Fruit fly (Drosophila melanogaster) whole organism, embryonic: ENCODE data around the gene CG33490.

Experiments used
- ATbp ChIP-seq: fragments of 200-800 bp; sonication (Bioruptor generic); optimal IDR thresholded peaks from 2 replicates; lab custom pipeline; 2017; ENCODE audit warnings: missing biosample characterization, mild to moderate bottlenecking, missing genetic modification characterization, missing genetic modification reagents
- Abd-B ChIP-seq: fragments of 200-800 bp; sonication (Bioruptor generic); optimal IDR thresholded peaks from 2 replicates; lab custom pipeline; 2018; ENCODE audit warnings: missing biosample characterization, mild to moderate bottlenecking, missing genetic modification characterization, moderate library complexity
- Asciz ChIP-seq: fragments of 200-800 bp; sonication (Bioruptor generic); optimal IDR thresholded peaks from 2 replicates; lab custom pipeline; 2017; ENCODE audit warnings: missing biosample characterization, mild to moderate bottlenecking, missing genetic modification characterization, missing genetic modification reagents
- CG11085 ChIP-seq: fragments of 200-800 bp; sonication (Bioruptor generic); IDR thresholded peaks from 2 replicates; pipeline ENCODE4 v1.3.6; 2022; ENCODE audit warnings: missing biosample characterization, missing genetic modification characterization
- CG12219 ChIP-seq: fragments of 200-800 bp; sonication (Bioruptor generic); optimal IDR thresholded peaks from 3 replicates; lab custom pipeline; 2018; ENCODE audit warnings: missing biosample characterization, mild to moderate bottlenecking, missing genetic modification characterization
- CG13424 ChIP-seq: fragments of 200-800 bp; sonication (Bioruptor generic); optimal IDR thresholded peaks from 2 replicates; lab custom pipeline; 2019; ENCODE audit warnings: missing biosample characterization, mild to moderate bottlenecking, missing genetic modification characterization, moderate library complexity
- CG14860 ChIP-seq: fragments of 200-800 bp; sonication (Bioruptor generic); IDR thresholded peaks from 3 replicates; pipeline ENCODE4 v1.3.6; 2022; ENCODE audit warnings: missing biosample characterization, missing genetic modification characterization; ENCODE audit not compliant: partially characterized antibody
- CG16815 ChIP-seq: fragments of 200-800 bp; sonication (Bioruptor generic); optimal IDR thresholded peaks from 3 replicates; lab custom pipeline; 2017; ENCODE audit warnings: missing biosample characterization, mild to moderate bottlenecking, missing genetic modification characterization
- CG16863 ChIP-seq: fragments of 200-800 bp; sonication (Bioruptor generic); optimal IDR thresholded peaks from 3 replicates; lab custom pipeline; 2016; ENCODE audit warnings: missing biosample characterization, missing genetic modification characterization
- CG18262 ChIP-seq: fragments of 200-800 bp; optimal IDR thresholded peaks from 3 replicates; lab custom pipeline; 2019; ENCODE audit warnings: missing biosample characterization, mild to moderate bottlenecking, missing genetic modification characterization, moderate library complexity
- CG1832 ChIP-seq: fragments of 200-800 bp; sonication (Bioruptor generic); optimal IDR thresholded peaks from 2 replicates; lab custom pipeline; 2017; ENCODE audit warnings: missing biosample characterization, mild to moderate bottlenecking, missing genetic modification characterization, inconsistent platforms
- CG18476 ChIP-seq: fragments of 200-800 bp; sonication (Bioruptor generic); optimal IDR thresholded peaks from 2 replicates; lab custom pipeline; 2016; ENCODE audit warnings: missing biosample characterization, mild to moderate bottlenecking, missing genetic modification characterization
- CG31224 ChIP-seq: fragments of 200-800 bp; sonication (Bioruptor generic); IDR thresholded peaks from 2 replicates; pipeline ENCODE4 v1.3.6; 2022; ENCODE audit warnings: missing biosample characterization, missing genetic modification characterization
- CG4730 ChIP-seq: fragments of 200-800 bp; sonication (Bioruptor generic); IDR thresholded peaks from 2 replicates; pipeline ENCODE4 v1.3.6; 2022; ENCODE audit warnings: missing biosample characterization, missing genetic modification characterization
- CG5180 ChIP-seq: fragments of 200-800 bp; sonication (Bioruptor generic); optimal IDR thresholded peaks from 3 replicates; lab custom pipeline; 2017; ENCODE audit warnings: missing biosample characterization, missing genetic modification characterization, mild to moderate bottlenecking, moderate library complexity, missing genetic modification reagents
- CG5245 ChIP-seq: fragments of 200-800 bp; sonication (Bioruptor generic); optimal IDR thresholded peaks from 3 replicates; lab custom pipeline; 2016; ENCODE audit warnings: missing biosample characterization, missing genetic modification characterization
- CG7271 ChIP-seq: fragments of 200-800 bp; sonication (Bioruptor generic); optimal IDR thresholded peaks from 2 replicates; lab custom pipeline; 2018; ENCODE audit warnings: missing biosample characterization, mild to moderate bottlenecking, missing genetic modification characterization, moderate library complexity
- CG8924 ChIP-seq: fragments of 200-800 bp; optimal IDR thresholded peaks from 3 replicates; lab custom pipeline; 2019; ENCODE audit warnings: missing biosample characterization, mild to moderate bottlenecking, missing genetic modification characterization, moderate library complexity
- Doc3 ChIP-seq: fragments of 200-800 bp; sonication (Bioruptor generic); IDR thresholded peaks from 3 replicates; pipeline ENCODE4 v1.3.6; 2022; ENCODE audit warnings: missing biosample characterization, missing genetic modification characterization; ENCODE audit not compliant: partially characterized antibody
- Dref ChIP-seq: fragments of 200-800 bp; sonication (Bioruptor generic); IDR thresholded peaks from 2 replicates; pipeline ENCODE4 v1.3.6; 2022; ENCODE audit warnings: missing biosample characterization, missing genetic modification characterization
- Ets97D ChIP-seq: fragments of 200-800 bp; sonication (Bioruptor generic); optimal IDR thresholded peaks from 3 replicates; lab custom pipeline; 2016; ENCODE audit warnings: missing biosample characterization, missing genetic modification characterization
- HLHmδ ChIP-seq: fragments of 200-800 bp; sonication (Bioruptor generic); optimal IDR thresholded peaks from 2 replicates; lab custom pipeline; 2018; ENCODE audit warnings: missing biosample characterization, mild to moderate bottlenecking, missing genetic modification characterization, moderate library complexity
- Hmr ChIP-seq: fragments of 200-800 bp; sonication (Bioruptor generic); optimal IDR thresholded peaks from 3 replicates; lab custom pipeline; 2017; ENCODE audit warnings: mild to moderate bottlenecking, missing biosample characterization, missing genetic modification reagents, missing genetic modification characterization
- Hr39 ChIP-seq: fragments of >200 bp; optimal IDR thresholded peaks from 2 replicates; lab custom pipeline; 2017
- NC2α ChIP-seq: fragments of 200-800 bp; sonication (Bioruptor generic); optimal IDR thresholded peaks from 2 replicates; lab custom pipeline; 2016; ENCODE audit warnings: missing biosample characterization, missing genetic modification characterization
- NFAT ChIP-seq: fragments of 200-800 bp; sonication (Bioruptor generic); IDR thresholded peaks from 2 replicates; pipeline ENCODE4 v1.3.6; 2022; ENCODE audit warnings: missing biosample characterization, missing genetic modification characterization
- NK7.1 ChIP-seq: fragments of 200-800 bp; sonication (Bioruptor generic); optimal IDR thresholded peaks from 3 replicates; lab custom pipeline; 2016; ENCODE audit warnings: missing biosample characterization, missing genetic modification characterization
- Nf-YA ChIP-seq: fragments of 200-800 bp; sonication (Bioruptor generic); IDR thresholded peaks from 2 replicates; pipeline ENCODE4 v1.3.6; 2022; ENCODE audit warnings: missing biosample characterization, missing genetic modification characterization
- Ssrp ChIP-seq: fragments of 200-800 bp; sonication (Bioruptor generic); optimal IDR thresholded peaks from 2 replicates; lab custom pipeline; 2018; ENCODE audit warnings: missing biosample characterization, mild to moderate bottlenecking, missing genetic modification characterization, moderate library complexity
- Stat92E ChIP-seq, 3 experiments: fragments of >200 bp in 2 of 3; fragments of 200-800 bp in 1 of 3; sonication (Bioruptor generic) in 1 of 3; optimal IDR thresholded peaks; 2 replicates each; lab custom pipeline; 2017 to 2019; ENCODE audit warnings: missing biosample characterization in 3 of 3, missing genetic modification characterization in 3 of 3, mild to moderate bottlenecking in 1 of 3, moderate library complexity in 1 of 3
- Vsx1 ChIP-seq: fragments of 200-800 bp; sonication (Bioruptor generic); optimal IDR thresholded peaks from 2 replicates; lab custom pipeline; 2017; ENCODE audit warnings: missing biosample characterization, mild to moderate bottlenecking, missing genetic modification characterization, missing genetic modification reagents
- ash1 ChIP-seq: fragments of 200-800 bp; sonication (Bioruptor generic); optimal IDR thresholded peaks from 2 replicates; lab custom pipeline; 2018; ENCODE audit warnings: missing biosample characterization, mild to moderate bottlenecking, missing genetic modification characterization
- crc ChIP-seq: fragments of 200-800 bp; sonication (Bioruptor generic); optimal IDR thresholded peaks from 2 replicates; lab custom pipeline; 2016; ENCODE audit warnings: missing biosample characterization, missing genetic modification characterization
- dm ChIP-seq: fragments of 200-800 bp; sonication (Bioruptor generic); optimal IDR thresholded peaks from 3 replicates; lab custom pipeline; 2016; ENCODE audit warnings: missing biosample characterization, missing genetic modification characterization
- dmrt99B ChIP-seq: fragments of 200-800 bp; sonication (Bioruptor generic); optimal IDR thresholded peaks from 2 replicates; lab custom pipeline; 2018; ENCODE audit warnings: missing biosample characterization, mild to moderate bottlenecking, missing genetic modification characterization, moderate library complexity
- dpn ChIP-seq, 2 experiments: fragments of 200-800 bp; sonication (Bioruptor generic); optimal IDR thresholded peaks; 3 replicates each; lab custom pipeline; 2016; ENCODE audit warnings: missing biosample characterization in 2 of 2, missing genetic modification characterization in 2 of 2
- fd64A ChIP-seq: fragments of 200-800 bp; sonication (Bioruptor generic); optimal IDR thresholded peaks from 3 replicates; lab custom pipeline; 2018; ENCODE audit warnings: missing biosample characterization, mild to moderate bottlenecking, missing genetic modification characterization
- fd96Cb ChIP-seq: fragments of 200-800 bp; sonication (Bioruptor generic); optimal IDR thresholded peaks from 2 replicates; lab custom pipeline; 2018; ENCODE audit warnings: missing biosample characterization, mild to moderate bottlenecking, missing genetic modification characterization, moderate library complexity
- fru ChIP-seq: fragments of >200 bp; optimal IDR thresholded peaks from 2 replicates; lab custom pipeline; 2017
- fu2 ChIP-seq: fragments of 200-800 bp; sonication (Bioruptor generic); optimal IDR thresholded peaks from 2 replicates; lab custom pipeline; 2016; ENCODE audit warnings: missing biosample characterization, missing genetic modification characterization
- gsb ChIP-seq: fragments of 200-800 bp; sonication (Bioruptor generic); IDR thresholded peaks from 2 replicates; pipeline ENCODE4 v1.3.6; 2022; ENCODE audit warnings: missing biosample characterization, missing genetic modification characterization
- hbn ChIP-seq: fragments of 200-800 bp; sonication (Bioruptor generic); IDR thresholded peaks from 2 replicates; pipeline ENCODE4 v1.3.6; 2022; ENCODE audit warnings: missing biosample characterization, missing genetic modification characterization; ENCODE audit not compliant: partially characterized antibody
- insv ChIP-seq, 2 experiments: fragments of 200-800 bp; sonication (Bioruptor generic); optimal IDR thresholded peaks; 3 replicates each; lab custom pipeline; 2016 to 2018; ENCODE audit warnings: missing biosample characterization in 2 of 2, missing genetic modification characterization in 2 of 2
- jigr1 ChIP-seq: fragments of 200-800 bp; sonication (Bioruptor generic); IDR thresholded peaks from 3 replicates; pipeline ENCODE4 v1.3.6; 2022; ENCODE audit warnings: missing biosample characterization, missing genetic modification characterization
- otp ChIP-seq: fragments of 200-800 bp; sonication (Bioruptor generic); IDR thresholded peaks from 3 replicates; pipeline ENCODE4, ENCODE4 v1.3.6; 2022; ENCODE audit warnings: missing biosample characterization, missing genetic modification characterization
- sim ChIP-seq: fragments of 200-800 bp; sonication (Bioruptor generic); IDR thresholded peaks from 2 replicates; pipeline ENCODE4 v1.3.6; 2022; ENCODE audit warnings: missing biosample characterization, missing genetic modification characterization
- sr ChIP-seq: fragments of 200-800 bp; sonication (Bioruptor generic); IDR thresholded peaks from 3 replicates; pipeline ENCODE4 v1.3.6; 2022; ENCODE audit warnings: missing biosample characterization, missing genetic modification characterization
- trem ChIP-seq: fragments of 200-800 bp; optimal IDR thresholded peaks from 3 replicates; lab custom pipeline; 2019; ENCODE audit warnings: missing biosample characterization, mild to moderate bottlenecking, missing genetic modification characterization, moderate library complexity
- vnd ChIP-seq: fragments of 200-800 bp; sonication (Bioruptor generic); IDR thresholded peaks from 3 replicates; pipeline ENCODE4 v1.3.6; 2022; ENCODE audit warnings: missing biosample characterization, missing genetic modification characterization; ENCODE audit not compliant: partially characterized antibody

The CG33490 gene

dm6 chr3L:11555662-11556460 lies 18.6 kb downstream of the CG33490 start (continued):
- no peak for TF ChIP-seq CG7271 (tag; lab: Kevin White, UChicago)
- no peak for TF ChIP-seq jigr1 (GFP tag; lab: Robert Waterston, UW)
- no peak for TF ChIP-seq Ets97D
- no peak for TF ChIP-seq insv (GFP tag; optimal IDR thresholded peaks at IDR 0.05; lab: Kevin White, UChicago)
- TF ChIP-seq Nf-YA: no peak
- peak; percentile 45 for TF ChIP-seq CG18476
- TF ChIP-seq NK7.1: no peak
- TF ChIP-seq Asciz (GFP tag; lab: Kevin White, UChicago): peak; percentile 85
- TF ChIP-seq Doc3 (GFP tag; lab: Robert Waterston, UW): no peak
- TF ChIP-seq fd96Cb (tag; lab: Kevin White, UChicago): peak; percentile 78
- TF ChIP-seq CG31224 (GFP tag; lab: Robert Waterston, UW): 0 out of 2 replicates have a peak, but pooled peaks have one; percentile 34
- TF ChIP-seq fru: no peak
- TF ChIP-seq fd64A (GFP tag; lab: Kevin White, UChicago): peak; percentile 20
- TF ChIP-seq dm: peak; percentile 31
- no peak for TF ChIP-seq CG5245
- TF ChIP-seq dmrt99B (tag; lab: Kevin White, UChicago): peak; percentile 90
- TF ChIP-seq CG8924 (tag; lab: Kevin White, UChicago): peak; percentile 88
- TF ChIP-seq trem (tag; lab: Kevin White, UChicago): peak; percentile 74
- TF ChIP-seq sim (GFP tag; lab: Robert Waterston, UW): no peak
- peak; percentile 48 for TF ChIP-seq NC2α (GFP tag; lab: Kevin White, UChicago)
- TF ChIP-seq CG13424 (tag; lab: Kevin White, UChicago): peak; percentile 84
- no peak for TF ChIP-seq NFAT (GFP tag; lab: Robert Waterston, UW)
- peak; percentile 44 to 59 for TF ChIP-seq dpn (GFP tag; optimal IDR thresholded peaks at IDR 0.05; lab: Kevin White, UChicago)
- peak; percentile 75 for TF ChIP-seq Ssrp (tag; lab: Kevin White, UChicago)
- TF ChIP-seq CG5180 (GFP tag; lab: Kevin White, UChicago): peak; percentile 48
- no peak for TF ChIP-seq Stat92E (GFP tag; optimal IDR thresholded peaks at IDR 0.05; lab: Kevin White, UChicago)
- peak; percentile 39 for TF ChIP-seq CG16863 (GFP tag; lab: Kevin White, UChicago)
- peak; percentile 11 for TF ChIP-seq Vsx1 (GFP tag; lab: Kevin White, UChicago)
- TF ChIP-seq CG1832: no peak
- peak; percentile 38 for TF ChIP-seq ATbp
- peak; percentile 25; the same call in 1 of the 2 replicates for TF ChIP-seq hbn (GFP tag; lab: Robert Waterston, UW)
- TF ChIP-seq CG12219: no peak
- peak; percentile 72 for TF ChIP-seq Hmr (GFP tag; lab: Kevin White, UChicago)
- peak; percentile 5 for TF ChIP-seq fu2 (GFP tag; lab: Kevin White, UChicago)
- TF ChIP-seq vnd (GFP tag; lab: Robert Waterston, UW): no peak
- peak; percentile 64 for TF ChIP-seq Abd-B (GFP tag; lab: Kevin White, UChicago)
- no peak for TF ChIP-seq ash1 (GFP tag; lab: Kevin White, UChicago)
- TF ChIP-seq CG16815 (GFP tag; lab: Kevin White, UChicago): peak; percentile 56
- 0 out of 2 replicates have a peak, but pooled peaks have one; percentile 9 for TF ChIP-seq gsb
- no peak for TF ChIP-seq sr (GFP tag; lab: Robert Waterston, UW)
- TF ChIP-seq CG4730 (GFP tag; lab: Robert Waterston, UW): no peak
- peak; percentile 44 for TF ChIP-seq HLHmδ
- TF ChIP-seq CG11085: no peak
- TF ChIP-seq CG18262 (tag; lab: Kevin White, UChicago): peak; percentile 89
- TF ChIP-seq crc: no peak
- TF ChIP-seq Dref: no peak
- no peak for TF ChIP-seq CG14860 (GFP tag; lab: Robert Waterston, UW)
- no peak for TF ChIP-seq Hr39 (lab: Kevin White, UChicago)
- TF ChIP-seq otp (GFP tag; lab: Robert Waterston, UW): no peak
